Fruit fly (Drosophila melanogaster) whole organism, embryonic: ENCODE results near the gene CG14341.

Experiments
- CG1024 ChIP-seq: fragments of 200-800 bp; sonication (Bioruptor generic); IDR thresholded peaks from 2 replicates; pipeline ENCODE4 v1.3.6; 2022; ENCODE audit warnings: missing biosample characterization, missing genetic modification characterization
- CG11247 ChIP-seq: fragments of 200-800 bp; sonication (Bioruptor generic); IDR thresholded peaks from 2 replicates; pipeline ENCODE4 v1.3.6; 2022; ENCODE audit warnings: missing biosample characterization, missing genetic modification characterization
- CG11456 ChIP-seq: fragments of 200-800 bp; sonication (Bioruptor generic); IDR thresholded peaks from 3 replicates; pipeline ENCODE4 v1.3.6; 2022; ENCODE audit warnings: missing biosample characterization, missing genetic modification characterization
- CG12769 ChIP-seq: fragments of 200-800 bp; sonication (Bioruptor generic); optimal IDR thresholded peaks from 2 replicates; lab custom pipeline; 2019; ENCODE audit warnings: missing biosample characterization, mild to moderate bottlenecking, missing genetic modification characterization, moderate library complexity
- CG17361 ChIP-seq: fragments of 200-800 bp; sonication (Bioruptor generic); IDR thresholded peaks from 3 replicates; pipeline ENCODE4 v1.3.6; 2022; ENCODE audit warnings: missing biosample characterization, missing genetic modification characterization
- CG17802 ChIP-seq: fragments of 200-800 bp; sonication (Bioruptor generic); optimal IDR thresholded peaks from 2 replicates; lab custom pipeline; 2018; ENCODE audit warnings: missing biosample characterization, mild to moderate bottlenecking, missing genetic modification characterization, moderate library complexity
- CG2202 ChIP-seq: fragments of 200-800 bp; sonication (Bioruptor generic); optimal IDR thresholded peaks from 2 replicates; lab custom pipeline; 2018; ENCODE audit warnings: missing biosample characterization, mild to moderate bottlenecking, missing genetic modification characterization
- CG2875 ChIP-seq: fragments of 200-800 bp; sonication (Bioruptor generic); optimal IDR thresholded peaks from 2 replicates; lab custom pipeline; 2017; ENCODE audit warnings: missing biosample characterization, mild to moderate bottlenecking, missing genetic modification characterization, missing genetic modification reagents
- CG2889 ChIP-seq: fragments of 200-800 bp; sonication (Bioruptor generic); IDR thresholded peaks from 3 replicates; pipeline ENCODE4 v1.3.6; 2022; ENCODE audit warnings: missing biosample characterization, missing genetic modification characterization
- CG30431 ChIP-seq: fragments of 200-800 bp; sonication (Bioruptor generic); optimal IDR thresholded peaks from 2 replicates; lab custom pipeline; 2017; ENCODE audit warnings: missing biosample characterization, missing genetic modification characterization
- CG32772 ChIP-seq: fragments of 200-800 bp; sonication (Bioruptor generic); IDR thresholded peaks from 2 replicates; pipeline ENCODE4 v1.3.6; 2022; ENCODE audit warnings: missing biosample characterization, missing genetic modification characterization
- CG42726 ChIP-seq: fragments of 200-800 bp; sonication (Bioruptor generic); IDR thresholded peaks from 2 replicates; pipeline ENCODE4 v1.3.6; 2022; ENCODE audit warnings: missing biosample characterization, missing genetic modification characterization; ENCODE audit not compliant: partially characterized antibody
- CG4282 ChIP-seq: fragments of 200-800 bp; sonication (Bioruptor generic); optimal IDR thresholded peaks from 2 replicates; lab custom pipeline; 2016; ENCODE audit warnings: missing biosample characterization, missing genetic modification characterization
- CG4424 ChIP-seq: fragments of 200-800 bp; sonication (Bioruptor generic); optimal IDR thresholded peaks from 3 replicates; lab custom pipeline; 2016; ENCODE audit warnings: missing biosample characterization, missing genetic modification characterization
- CG4617 ChIP-seq: fragments of 200-800 bp; sonication (Bioruptor generic); optimal IDR thresholded peaks from 3 replicates; lab custom pipeline; 2016; ENCODE audit warnings: missing biosample characterization, missing genetic modification characterization, borderline replicate concordance
- CG6654 ChIP-seq: fragments of 200-800 bp; sonication (Bioruptor generic); optimal IDR thresholded peaks from 2 replicates; lab custom pipeline; 2017; ENCODE audit warnings: missing biosample characterization, mild to moderate bottlenecking, missing genetic modification characterization
- CG6813 ChIP-seq: fragments of 200-800 bp; sonication (Bioruptor generic); optimal IDR thresholded peaks from 2 replicates; lab custom pipeline; 2017; ENCODE audit warnings: missing biosample characterization, missing genetic modification characterization, mild to moderate bottlenecking, moderate library complexity, missing genetic modification reagents
- CG7271 ChIP-seq: fragments of 200-800 bp; sonication (Bioruptor generic); optimal IDR thresholded peaks from 2 replicates; lab custom pipeline; 2018; ENCODE audit warnings: missing biosample characterization, mild to moderate bottlenecking, missing genetic modification characterization, moderate library complexity
- CG9727 ChIP-seq: fragments of 200-800 bp; sonication (Bioruptor generic); optimal IDR thresholded peaks from 3 replicates; lab custom pipeline; 2017; ENCODE audit warnings: missing biosample characterization, mild to moderate bottlenecking, missing genetic modification characterization
- D19A ChIP-seq: fragments of 200-800 bp; optimal IDR thresholded peaks from 3 replicates; lab custom pipeline; 2019; ENCODE audit warnings: missing biosample characterization, mild to moderate bottlenecking, missing genetic modification characterization, moderate library complexity
- D19B ChIP-seq: fragments of 200-800 bp; sonication (Bioruptor generic); optimal IDR thresholded peaks from 2 replicates; lab custom pipeline; 2017; ENCODE audit warnings: missing biosample characterization, mild to moderate bottlenecking, missing genetic modification characterization
- Dek ChIP-seq: fragments of 200-800 bp; sonication (Bioruptor generic); optimal IDR thresholded peaks from 3 replicates; lab custom pipeline; 2019; ENCODE audit warnings: missing biosample characterization, mild to moderate bottlenecking, missing genetic modification characterization, moderate library complexity
- E2f1 ChIP-seq: fragments of 200-800 bp; sonication (Bioruptor generic); IDR thresholded peaks from 2 replicates; pipeline ENCODE4 v1.3.6; 2022; ENCODE audit warnings: missing biosample characterization, missing genetic modification characterization
- Fer2 ChIP-seq: fragments of 200-800 bp; sonication (Bioruptor generic); optimal IDR thresholded peaks from 2 replicates; lab custom pipeline; 2018; ENCODE audit warnings: missing biosample characterization, mild to moderate bottlenecking, missing genetic modification characterization, moderate library complexity
- Gsc ChIP-seq: fragments of 200-800 bp; sonication (Bioruptor generic); IDR thresholded peaks from 2 replicates; pipeline ENCODE4 v1.3.6; 2022; ENCODE audit warnings: missing biosample characterization, missing genetic modification characterization
- H2.0 ChIP-seq: fragments of 200-800 bp; sonication (Bioruptor generic); IDR thresholded peaks from 2 replicates; pipeline ENCODE4 v1.3.6; 2022; ENCODE audit warnings: missing biosample characterization, missing genetic modification characterization
- Jarid2 ChIP-seq: fragments of 200-800 bp; sonication (Bioruptor generic); optimal IDR thresholded peaks from 3 replicates; lab custom pipeline; 2017; ENCODE audit warnings: mild to moderate bottlenecking, missing biosample characterization, missing genetic modification reagents, missing genetic modification characterization
- Lim3 ChIP-seq: fragments of 200-800 bp; sonication (Bioruptor generic); IDR thresholded peaks from 2 replicates; pipeline ENCODE4 v1.3.6; 2022; ENCODE audit warnings: missing biosample characterization, missing genetic modification characterization
- Med ChIP-seq: fragments of 200-800 bp; sonication (Bioruptor generic); peaks from one replicate; lab custom pipeline; 2016; ENCODE audit warnings: missing biosample characterization, missing genetic modification characterization, mild to moderate bottlenecking, inconsistent platforms, moderate library complexity
- Optix ChIP-seq: fragments of 200-800 bp; sonication (Bioruptor generic); IDR thresholded peaks from 3 replicates; pipeline ENCODE4 v1.3.6; 2022; ENCODE audit warnings: missing biosample characterization, missing genetic modification characterization
- Side ChIP-seq: fragments of 200-800 bp; sonication (Bioruptor generic); optimal IDR thresholded peaks from 2 replicates; lab custom pipeline; 2016; ENCODE audit warnings: missing biosample characterization, missing genetic modification characterization
- Spps ChIP-seq: fragments of 200-800 bp; sonication (Bioruptor generic); optimal IDR thresholded peaks from 2 replicates; lab custom pipeline; 2018; ENCODE audit warnings: missing biosample characterization, mild to moderate bottlenecking, missing genetic modification characterization
- bigmax ChIP-seq: fragments of 200-800 bp; sonication (Bioruptor generic); optimal IDR thresholded peaks from 2 replicates; lab custom pipeline; 2018; ENCODE audit warnings: missing biosample characterization, mild to moderate bottlenecking, missing genetic modification characterization
- cg ChIP-seq: fragments of 200-800 bp; sonication (Bioruptor generic); optimal IDR thresholded peaks from 3 replicates; lab custom pipeline; 2019; ENCODE audit warnings: missing biosample characterization, mild to moderate bottlenecking, missing genetic modification characterization, moderate library complexity
- en ChIP-seq: fragments of 200-800 bp; sonication (Bioruptor generic); optimal IDR thresholded peaks from 2 replicates; lab custom pipeline; 2016; ENCODE audit warnings: missing biosample characterization, missing genetic modification characterization
- exex ChIP-seq: fragments of 200-800 bp; sonication (Bioruptor generic); optimal IDR thresholded peaks from 4 replicates; lab custom pipeline; 2018; ENCODE audit warnings: missing biosample characterization, mild to moderate bottlenecking, missing genetic modification characterization, moderate library complexity
- fd102C ChIP-seq: fragments of 200-800 bp; sonication (Bioruptor generic); optimal IDR thresholded peaks from 2 replicates; lab custom pipeline; 2018; ENCODE audit warnings: missing biosample characterization, mild to moderate bottlenecking, missing genetic modification characterization, moderate library complexity
- hkb ChIP-seq, 2 experiments: fragments of 200-800 bp in 1 of 2; fragments of >200 bp in 1 of 2; sonication (Bioruptor generic) in 1 of 2; IDR thresholded peaks in 1 of 2; optimal IDR thresholded peaks in 1 of 2; 2 replicates each; pipeline versions ENCODE4 v1.3.6 to Lab custom; 2017 to 2022; ENCODE audit warnings: missing biosample characterization in 1 of 2, missing genetic modification characterization in 1 of 2
- hth ChIP-seq: fragments of >200 bp; optimal IDR thresholded peaks from 2 replicates; lab custom pipeline; 2017; ENCODE audit warnings: inconsistent platforms
- ken ChIP-seq: fragments of 200-800 bp; sonication (Bioruptor generic); IDR thresholded peaks from 3 replicates; pipeline ENCODE4 v1.3.6; 2022; ENCODE audit warnings: missing biosample characterization, missing genetic modification characterization
- luna ChIP-seq: fragments of 200-800 bp; sonication (Bioruptor generic); optimal IDR thresholded peaks from 2 replicates; lab custom pipeline; 2016; ENCODE audit warnings: missing biosample characterization, missing genetic modification characterization
- mld ChIP-seq: fragments of 200-800 bp; sonication (Bioruptor generic); IDR thresholded peaks from 3 replicates; pipeline ENCODE4 v1.3.6; 2022; ENCODE audit warnings: missing biosample characterization, missing genetic modification characterization; ENCODE audit not compliant: partially characterized antibody
- peb ChIP-seq: fragments of 200-800 bp; sonication (Bioruptor generic); IDR thresholded peaks from 2 replicates; pipeline ENCODE4 v1.3.6; 2022; ENCODE audit warnings: missing biosample characterization, missing genetic modification characterization
- pum ChIP-seq: fragments of 200-800 bp; sonication (Bioruptor generic); optimal IDR thresholded peaks from 2 replicates; lab custom pipeline; 2016; ENCODE audit warnings: missing biosample characterization, missing genetic modification characterization
- pzg ChIP-seq: fragments of 200-800 bp; sonication (Bioruptor generic); optimal IDR thresholded peaks from 3 replicates; lab custom pipeline; 2018; ENCODE audit warnings: missing biosample characterization, mild to moderate bottlenecking, missing genetic modification characterization, moderate library complexity
- salm ChIP-seq: fragments of 200-800 bp; sonication (Bioruptor generic); optimal IDR thresholded peaks from 2 replicates; lab custom pipeline; 2018; ENCODE audit warnings: missing biosample characterization, mild to moderate bottlenecking, missing genetic modification characterization
- slbo ChIP-seq: fragments of 200-800 bp; sonication (Bioruptor generic); IDR thresholded peaks from 2 replicates; pipeline ENCODE4 v1.3.6; 2022; ENCODE audit warnings: missing biosample characterization, missing genetic modification characterization
- ttk ChIP-seq: fragments of 200-800 bp; sonication (Bioruptor generic); IDR thresholded peaks from 2 replicates; pipeline ENCODE4 v2.1.2; 2022; ENCODE audit warnings: missing biosample characterization, missing genetic modification characterization
- unc-4 ChIP-seq: fragments of 200-800 bp; sonication (Bioruptor generic); IDR thresholded peaks from 2 replicates; pipeline ENCODE4 v1.3.6; 2022; ENCODE audit warnings: missing biosample characterization, missing genetic modification characterization; ENCODE audit not compliant: partially characterized antibody
- wdn ChIP-seq: fragments of 200-800 bp; sonication (Bioruptor generic); IDR thresholded peaks from 2 replicates; pipeline ENCODE4 v1.3.6; 2022; ENCODE audit warnings: missing biosample characterization, missing genetic modification characterization

CG14341 gene

dm6 chr2L:1214465-1214864 lies 48.2 kb downstream of the CG14341 start (continued):
- TF ChIP-seq ttk (peak; percentile 49), Med (GFP tag; lab: Kevin White, UChicago) (peak; percentile 65), fd102C (no peak), CG6654 (GFP tag; lab: Kevin White, UChicago) (no peak), Dek (tag; lab: Kevin White, UChicago) (no peak), CG2889 (GFP tag; lab: Robert Waterston, UW) (0 out of 3 replicates have a peak, but pooled peaks have one; percentile 44), CG30431 (GFP tag; lab: Kevin White, UChicago) (no peak), CG4424 (GFP tag; lab: Kevin White, UChicago) (peak; percentile 40), cg (GFP tag; lab: Kevin White, UChicago) (no peak), Fer2 (tag; lab: Kevin White, UChicago) (no peak), CG32772 (GFP tag; lab: Robert Waterston, UW) (peak; percentile 34; the same call in 1 of the 2 replicates), CG2875 (GFP tag; lab: Kevin White, UChicago) (peak; percentile 7), Side (GFP tag; lab: Kevin White, UChicago) (no peak), pum (GFP tag; lab: Kevin White, UChicago) (no peak), Spps (tag; lab: Kevin White, UChicago) (no peak), CG17802 (tag; lab: Kevin White, UChicago) (no peak), CG42726 (GFP tag; lab: Robert Waterston, UW) (no peak), Optix (GFP tag; lab: Robert Waterston, UW) (peak; percentile 46; the same call in 1 of the 3 replicates), ken (0 out of 3 replicates have a peak, but pooled peaks have one; percentile 46), CG12769 (peak; percentile 15), exex (no peak), salm (tag; lab: Kevin White, UChicago) (no peak), Jarid2 (no peak), slbo (GFP tag; lab: Robert Waterston, UW) (peak; percentile 67), pzg (no peak), peb (GFP tag; lab: Robert Waterston, UW) (no peak), en (GFP tag; lab: Kevin White, UChicago) (no peak), hkb (optimal IDR thresholded peaks at IDR 0.05; lab: Kevin White, UChicago) (no peak), hkb (GFP tag; IDR thresholded peaks at IDR 0.05; lab: Robert Waterston, UW) (peak; percentile 70), CG2202 (tag; lab: Kevin White, UChicago) (no peak), luna (no peak), mld (no peak), unc-4 (GFP tag; lab: Robert Waterston, UW) (no peak), CG1024 (GFP tag; lab: Robert Waterston, UW) (peak; percentile 57), Gsc (GFP tag; lab: Robert Waterston, UW) (0 out of 2 replicates have a peak, but pooled peaks have one; percentile 16), E2f1 (GFP tag; lab: Robert Waterston, UW) (peak; percentile 50; the same call in 1 of the 2 replicates), wdn (GFP tag; lab: Robert Waterston, UW) (0 out of 2 replicates have a peak, but pooled peaks have one; percentile 25), CG17361 (GFP tag; lab: Robert Waterston, UW) (no peak), Lim3 (no peak), CG7271 (tag; lab: Kevin White, UChicago) (no peak), CG11456 (no peak), D19A (tag; lab: Kevin White, UChicago) (peak; percentile 28), CG11247 (GFP tag; lab: Robert Waterston, UW) (peak; percentile 42; the same call in 1 of the 2 replicates), CG4617 (GFP tag; lab: Kevin White, UChicago) (no peak), D19B (GFP tag; lab: Kevin White, UChicago) (no peak), bigmax (GFP tag; lab: Kevin White, UChicago) (no peak), H2.0 (GFP tag; lab: Robert Waterston, UW) (0 out of 2 replicates have a peak, but pooled peaks have one; percentile 9), CG6813 (GFP tag; lab: Kevin White, UChicago) (peak; percentile 17), CG4282 (GFP tag; lab: Kevin White, UChicago) (no peak), CG9727 (GFP tag; lab: Kevin White, UChicago) (peak; percentile 6), hth (lab: Kevin White, UChicago) (no peak)
